Fruit fly (Drosophila melanogaster): ENCODE data around the gene 825-Oak.
"Not testable (repeated sequence)": the region's sequence is repeated elsewhere in the genome, so short reads cannot be mapped to it uniquely, and the experiment has no call there.

dm6 chr3L:19487260-19487659, 15.2 kb upstream of the 825-Oak start, which contains the start of gene CG32212:
- TF ChIP-seq psq (GFP tag; optimal IDR thresholded peaks at IDR 0.05); sv (GFP tag; optimal IDR thresholded peaks at IDR 0.05); Myc (optimal IDR thresholded peaks at IDR 0.05); Hr78 (GFP tag; optimal IDR thresholded peaks at IDR 0.05); Vsx2 (GFP tag; optimal IDR thresholded peaks at IDR 0.05; ENCODE audit: partially characterized antibody); Sp1 (GFP tag; optimal IDR thresholded peaks at IDR 0.05); lola (GFP tag; optimal IDR thresholded peaks at IDR 0.05); CG32264 (GFP tag; optimal IDR thresholded peaks at IDR 0.05); pan (optimal IDR thresholded peaks at IDR 0.05); Dfd (GFP tag; optimal IDR thresholded peaks at IDR 0.05): not testable (repeated sequence)

Data from whole organism, wandering third instar larva.